Fruit fly (Drosophila melanogaster) whole organism, embryonic: ENCODE measurements around the gene CG3634.

Source experiments
- Asciz ChIP-seq: fragments of 200-800 bp; sonication (Bioruptor generic); optimal IDR thresholded peaks from 2 replicates; lab custom pipeline; 2017; ENCODE audit warnings: missing biosample characterization, mild to moderate bottlenecking, missing genetic modification characterization, missing genetic modification reagents
- CG16779 ChIP-seq: fragments of 200-800 bp; sonication (Bioruptor generic); IDR thresholded peaks from 2 replicates; pipeline ENCODE4 v1.3.6; 2022; ENCODE audit warnings: missing biosample characterization, missing genetic modification characterization
- D19A ChIP-seq: fragments of 200-800 bp; optimal IDR thresholded peaks from 3 replicates; lab custom pipeline; 2019; ENCODE audit warnings: missing biosample characterization, mild to moderate bottlenecking, missing genetic modification characterization, moderate library complexity

dm6 chr3L:20815666-20816375 is 6.7 kb upstream of the CG3634 start, which contains the start of the genes CG3618 and Pka-R1:
- no peak for TF ChIP-seq Asciz (GFP tag; lab: Kevin White, UChicago)
- no peak for TF ChIP-seq CG16779
- TF ChIP-seq D19A (tag; lab: Kevin White, UChicago), result no peak
